Worm (Caenorhabditis elegans): ENCODE results near the gene F57C2.5.

Gene F57C2.5

ce11 chrII:14527104-14527503 lies 935 bp downstream of the F57C2.5 start:
- no peak for TF ChIP-seq ceh-83 (GFP tag; optimal IDR thresholded peaks at IDR 0.05)
- no peak for TF ChIP-seq ceh-43 (GFP tag; optimal IDR thresholded peaks at IDR 0.05)
- TF ChIP-seq tbx-8 (GFP tag; optimal IDR thresholded peaks at IDR 0.05): no peak

- TF ChIP-seq pha-4 (tag; optimal IDR thresholded peaks at IDR 0.05) (no peak), elt-1 (tag; optimal IDR thresholded peaks at IDR 0.05; ENCODE audit: borderline replicate concordance, insufficient read depth) (no peak), cnd-1 (tag; optimal IDR thresholded peaks at IDR 0.05) (no peak), ztf-11 (tag; optimal IDR thresholded peaks at IDR 0.05) (no peak), ces-1 (GFP tag; optimal IDR thresholded peaks at IDR 0.05) (no peak), elt-3 (tag; optimal IDR thresholded peaks at IDR 0.05) (no peak), nhr-12 (tag; optimal IDR thresholded peaks at IDR 0.05) (no peak), snpc-4 (tag; optimal IDR thresholded peaks at IDR 0.05) (no peak), nhr-237 (tag; optimal IDR thresholded peaks at IDR 0.05) (no peak), unc-39 (tag; optimal IDR thresholded peaks at IDR 0.05) (no peak), bed-3 (GFP tag; optimal IDR thresholded peaks at IDR 0.05) (no peak), nhr-76 (tag; optimal IDR thresholded peaks at IDR 0.05) (no peak), ham-2 (GFP tag; optimal IDR thresholded peaks at IDR 0.05) (no peak), ceh-83 (GFP tag; optimal IDR thresholded peaks at IDR 0.05) (no peak), hlh-1 (tag; optimal IDR thresholded peaks at IDR 0.05) (no peak)
These were observed 3.0 kb downstream of the F57C2.5 start, which contains the start of gene F57C2.4 for ce11 chrII:14525013-14525412. Gene F57C2.4, plus strand, starts transcription at chrII:14525313.

ce11 chrII:14523645-14524223 lies 4.3 kb downstream of the F57C2.5 start, which contains the start of gene pot-2:
Gene pot-2, plus strand, starts transcription at chrII:14524173.
- TF ChIP-seq nhr-76 (tag; optimal IDR thresholded peaks at IDR 0.05): no peak
- TF ChIP-seq nhr-237 (tag; optimal IDR thresholded peaks at IDR 0.05): no peak
- no peak for TF ChIP-seq sem-2 (GFP tag; optimal IDR thresholded peaks at IDR 0.05)
- TF ChIP-seq ceh-43 (GFP tag; optimal IDR thresholded peaks at IDR 0.05): no peak
- no peak for TF ChIP-seq nhr-2 (tag; optimal IDR thresholded peaks at IDR 0.05)
- no peak for TF ChIP-seq pha-4 (tag; optimal IDR thresholded peaks at IDR 0.05)
- TF ChIP-seq M03D4.4 (tag; optimal IDR thresholded peaks at IDR 0.05): no peak

- TF ChIP-seq ceh-39 (tag; optimal IDR thresholded peaks at IDR 0.05) (no peak), hlh-1 (tag; optimal IDR thresholded peaks at IDR 0.05) (no peak), nhr-28 (tag; optimal IDR thresholded peaks at IDR 0.05) (no peak), tbx-8 (GFP tag; optimal IDR thresholded peaks at IDR 0.05) (no peak), zip-8 (tag; optimal IDR thresholded peaks at IDR 0.05) (no peak), lin-32 (GFP tag; optimal IDR thresholded peaks at IDR 0.05) (no peak), elt-1 (tag; optimal IDR thresholded peaks at IDR 0.05; ENCODE audit: borderline replicate concordance, insufficient read depth) (no peak), elt-3 (tag; optimal IDR thresholded peaks at IDR 0.05) (no peak), lin-13 (tag; optimal IDR thresholded peaks at IDR 0.05) (no peak), ceh-83 (GFP tag; optimal IDR thresholded peaks at IDR 0.05) (no peak), nhr-237 (tag; optimal IDR thresholded peaks at IDR 0.05) (no peak), M03D4.4 (tag; optimal IDR thresholded peaks at IDR 0.05) (no peak), drap-1 (GFP tag; optimal IDR thresholded peaks at IDR 0.05) (no peak), blmp-1 (tag; optimal IDR thresholded peaks at IDR 0.05) (no peak), nhr-12 (tag; optimal IDR thresholded peaks at IDR 0.05) (no peak)
These were observed 4.9 kb downstream of the F57C2.5 start, which contains the start of gene btb-20 for ce11 chrII:14523070-14523572. Gene btb-20, minus strand, starts transcription at chrII:14523522.

ce11 chrII:14522037-14522436 lies 6.0 kb downstream of the F57C2.5 start, which contains the start of gene btb-19:
Gene btb-19, minus strand, starts transcription at chrII:14522137.
- TF ChIP-seq lin-13 (tag; optimal IDR thresholded peaks at IDR 0.05): no peak
- TF ChIP-seq hlh-1 (tag; optimal IDR thresholded peaks at IDR 0.05): no peak
- no peak for TF ChIP-seq nhr-2 (tag; optimal IDR thresholded peaks at IDR 0.05)
- TF ChIP-seq tbx-8 (GFP tag; optimal IDR thresholded peaks at IDR 0.05): no peak
- TF ChIP-seq bed-3 (GFP tag; optimal IDR thresholded peaks at IDR 0.05): no peak
- TF ChIP-seq mab-5 (tag; optimal IDR thresholded peaks at IDR 0.05): no peak
- no peak for TF ChIP-seq ztf-11 (tag; optimal IDR thresholded peaks at IDR 0.05)
- no peak for TF ChIP-seq mep-1 (tag; optimal IDR thresholded peaks at IDR 0.05)
- TF ChIP-seq pha-4 (tag; optimal IDR thresholded peaks at IDR 0.05): no peak

- TF ChIP-seq nhr-237 (tag; optimal IDR thresholded peaks at IDR 0.05): no peak
- TF ChIP-seq elt-1 (tag; optimal IDR thresholded peaks at IDR 0.05; ENCODE audit: borderline replicate concordance, insufficient read depth): no peak
- TF ChIP-seq snpc-4 (tag; optimal IDR thresholded peaks at IDR 0.05): no peak
- no peak for TF ChIP-seq tbx-8 (GFP tag; optimal IDR thresholded peaks at IDR 0.05)
These were observed 13.0 kb downstream of the F57C2.5 start, which contains the start of gene K10H10.9 for ce11 chrII:14515017-14515416. Gene K10H10.9, minus strand, starts transcription at chrII:14515117.
